Fruit fly (Drosophila melanogaster) whole organism, prepupa: ENCODE data around the gene Mkp3.

ENCODE experiments used
- Blimp-1 ChIP-seq: fragments of 200-800 bp; sonication (Bioruptor generic); optimal IDR thresholded peaks from 3 replicates; lab custom pipeline; 2017; ENCODE audit warnings: missing biosample characterization, missing genetic modification characterization, mild to moderate bottlenecking, moderate library complexity, missing genetic modification reagents
- CG10631 ChIP-seq: fragments of 200-800 bp; sonication (Bioruptor generic); optimal IDR thresholded peaks from 2 replicates; lab custom pipeline; 2016; ENCODE audit warnings: missing biosample characterization, missing genetic modification characterization
- CG11762 ChIP-seq: fragments of 200-800 bp; sonication (Bioruptor generic); optimal IDR thresholded peaks from 3 replicates; lab custom pipeline; 2016; ENCODE audit warnings: missing biosample characterization, missing genetic modification characterization; ENCODE audit not compliant: insufficient read depth
- CG11902 ChIP-seq: fragments of 200-800 bp; sonication (Bioruptor generic); optimal IDR thresholded peaks from 3 replicates; lab custom pipeline; 2016; ENCODE audit warnings: missing biosample characterization, missing genetic modification characterization
- CG1621 ChIP-seq: fragments of 200-800 bp; sonication (Bioruptor generic); optimal IDR thresholded peaks from 3 replicates; lab custom pipeline; 2018; ENCODE audit warnings: missing biosample characterization, mild to moderate bottlenecking, missing genetic modification characterization
- CG16779 ChIP-seq: fragments of 200-800 bp; sonication (Bioruptor generic); optimal IDR thresholded peaks from 3 replicates; lab custom pipeline; 2017; ENCODE audit warnings: missing biosample characterization, mild to moderate bottlenecking, missing genetic modification characterization
- CG31627 ChIP-seq: fragments of 200-800 bp; sonication (Bioruptor generic); optimal IDR thresholded peaks from 3 replicates; lab custom pipeline; 2016; ENCODE audit warnings: missing biosample characterization, missing genetic modification characterization
- CG32006 ChIP-seq: fragments of 200-800 bp; sonication (Bioruptor generic); optimal IDR thresholded peaks from 3 replicates; lab custom pipeline; 2017; ENCODE audit warnings: missing biosample characterization, mild to moderate bottlenecking, missing genetic modification characterization
- CG34406 ChIP-seq: fragments of 200-800 bp; sonication (Bioruptor generic); optimal IDR thresholded peaks from 3 replicates; lab custom pipeline; 2016; ENCODE audit warnings: missing biosample characterization, missing genetic modification characterization
- CG3919 ChIP-seq: fragments of 200-800 bp; sonication (Bioruptor generic); optimal IDR thresholded peaks from 3 replicates; lab custom pipeline; 2016; ENCODE audit warnings: missing biosample characterization, missing genetic modification characterization
- CG6163 ChIP-seq: fragments of 200-800 bp; sonication (Bioruptor generic); IDR thresholded peaks from 3 replicates; pipeline ENCODE4 v1.3.6; 2022; ENCODE audit warnings: missing biosample characterization, missing genetic modification characterization
- CG6276 ChIP-seq: fragments of 200-800 bp; sonication (Bioruptor generic); optimal IDR thresholded peaks from 2 replicates; lab custom pipeline; 2017; ENCODE audit warnings: missing biosample characterization, mild to moderate bottlenecking, missing genetic modification characterization
- CG6792 ChIP-seq: fragments of 200-800 bp; sonication (Bioruptor generic); optimal IDR thresholded peaks from 3 replicates; lab custom pipeline; 2016; ENCODE audit warnings: missing biosample characterization, missing genetic modification characterization
- CG6808 ChIP-seq: fragments of 200-800 bp; sonication (Bioruptor generic); optimal IDR thresholded peaks from 3 replicates; lab custom pipeline; 2017; ENCODE audit warnings: missing biosample characterization, missing genetic modification characterization, mild to moderate bottlenecking, moderate library complexity, missing genetic modification reagents
- CG6854 ChIP-seq: fragments of 200-800 bp; sonication (Bioruptor generic); optimal IDR thresholded peaks from 2 replicates; lab custom pipeline; 2017; ENCODE audit warnings: missing biosample characterization, mild to moderate bottlenecking, missing genetic modification characterization
- CG8119 ChIP-seq: fragments of 200-800 bp; sonication (Bioruptor generic); IDR thresholded peaks from 3 replicates; pipeline ENCODE4 v1.3.6; 2022; ENCODE audit warnings: missing biosample characterization, missing genetic modification characterization
- CG8319 ChIP-seq: fragments of 200-800 bp; sonication (Bioruptor generic); optimal IDR thresholded peaks from 3 replicates; lab custom pipeline; 2016; ENCODE audit warnings: missing biosample characterization, missing genetic modification characterization
- CG8632 ChIP-seq: fragments of 200-800 bp; sonication (Bioruptor generic); optimal IDR thresholded peaks from 3 replicates; lab custom pipeline; 2016; ENCODE audit warnings: missing biosample characterization, missing genetic modification characterization
- CG9139 ChIP-seq: fragments of 200-800 bp; sonication (Bioruptor generic); optimal IDR thresholded peaks from 3 replicates; lab custom pipeline; 2017; ENCODE audit warnings: missing biosample characterization, mild to moderate bottlenecking, missing genetic modification characterization
- Eip78C ChIP-seq: fragments of 200-800 bp; sonication (Bioruptor generic); peaks from one replicate; lab custom pipeline; 2016; ENCODE audit warnings: missing biosample characterization, missing genetic modification characterization
- Ets21C ChIP-seq: fragments of 200-800 bp; sonication (Bioruptor generic); optimal IDR thresholded peaks from 3 replicates; lab custom pipeline; 2016; ENCODE audit warnings: missing biosample characterization, missing genetic modification characterization
- Gug ChIP-seq: fragments of 200-800 bp; sonication (Bioruptor generic); IDR thresholded peaks from 2 replicates; pipeline ENCODE4 v1.3.6; 2022; ENCODE audit warnings: missing biosample characterization, missing genetic modification characterization
- Lpt ChIP-seq: fragments of 200-800 bp; sonication (Bioruptor generic); optimal IDR thresholded peaks from 3 replicates; lab custom pipeline; 2016; ENCODE audit warnings: missing biosample characterization, missing genetic modification characterization
- Smox ChIP-seq: fragments of 200-800 bp; sonication (Bioruptor generic); optimal IDR thresholded peaks from 3 replicates; lab custom pipeline; 2016; ENCODE audit warnings: missing biosample characterization, missing genetic modification characterization
- Sox14 ChIP-seq: fragments of 200-800 bp; sonication (Bioruptor generic); optimal IDR thresholded peaks from 3 replicates; lab custom pipeline; 2016; ENCODE audit warnings: missing biosample characterization, missing genetic modification characterization
- Sox15 ChIP-seq: fragments of 200-800 bp; sonication (Bioruptor generic); optimal IDR thresholded peaks from 3 replicates; lab custom pipeline; 2016; ENCODE audit warnings: missing biosample characterization, missing genetic modification characterization
- acj6 ChIP-seq: fragments of 200-800 bp; sonication (Bioruptor generic); optimal IDR thresholded peaks from 3 replicates; lab custom pipeline; 2016; ENCODE audit warnings: missing biosample characterization, missing genetic modification characterization
- dac ChIP-seq: fragments of 200-800 bp; sonication (Bioruptor generic); optimal IDR thresholded peaks from 2 replicates; lab custom pipeline; 2017; ENCODE audit warnings: missing biosample characterization, mild to moderate bottlenecking, missing genetic modification characterization
- eg ChIP-seq: fragments of 200-800 bp; sonication (Bioruptor generic); IDR thresholded peaks from 3 replicates; pipeline ENCODE4 v1.3.6; 2022; ENCODE audit warnings: missing biosample characterization, missing genetic modification characterization
- esn ChIP-seq: fragments of 200-800 bp; sonication (Bioruptor generic); optimal IDR thresholded peaks from 2 replicates; lab custom pipeline; 2016; ENCODE audit warnings: missing biosample characterization, mild to moderate bottlenecking, missing genetic modification characterization, moderate library complexity
- fd59A ChIP-seq: fragments of 200-800 bp; sonication (Bioruptor generic); optimal IDR thresholded peaks from 2 replicates; lab custom pipeline; 2017; ENCODE audit warnings: missing biosample characterization, mild to moderate bottlenecking, missing genetic modification characterization, missing genetic modification reagents
- fd85E ChIP-seq: fragments of 200-800 bp; sonication (Bioruptor generic); optimal IDR thresholded peaks from 3 replicates; lab custom pipeline; 2016; ENCODE audit warnings: missing biosample characterization, missing genetic modification characterization
- fkh ChIP-seq: fragments of 200-800 bp; sonication (Bioruptor generic); optimal IDR thresholded peaks from 3 replicates; lab custom pipeline; 2017; ENCODE audit warnings: missing biosample characterization, mild to moderate bottlenecking, missing genetic modification characterization, moderate library complexity
- lz ChIP-seq: fragments of 200-800 bp; sonication (Bioruptor generic); optimal IDR thresholded peaks from 3 replicates; lab custom pipeline; 2016; ENCODE audit warnings: missing biosample characterization, missing genetic modification characterization
- pdm3 ChIP-seq: fragments of 200-800 bp; sonication (Bioruptor generic); optimal IDR thresholded peaks from 3 replicates; lab custom pipeline; 2016; ENCODE audit warnings: missing biosample characterization, missing genetic modification characterization
- salr ChIP-seq, 2 experiments: fragments of 200-800 bp; sonication (Bioruptor generic); optimal IDR thresholded peaks; 3 replicates each; lab custom pipeline; 2016 to 2018; ENCODE audit warnings: missing biosample characterization in 2 of 2, missing genetic modification characterization in 2 of 2, mild to moderate bottlenecking in 1 of 2
- ss ChIP-seq, 2 experiments: fragments of 200-800 bp; sonication (Bioruptor generic); optimal IDR thresholded peaks; 2 replicates in 1 of 2; 3 replicates in 1 of 2; lab custom pipeline; 2017 to 2018; ENCODE audit warnings: mild to moderate bottlenecking in 2 of 2, missing biosample characterization in 2 of 2, missing genetic modification characterization in 2 of 2, moderate library complexity in 1 of 2
- svp ChIP-seq: fragments of 200-800 bp; sonication (Bioruptor generic); peaks from one replicate; lab custom pipeline; 2016; ENCODE audit warnings: missing biosample characterization, missing genetic modification characterization
- topi ChIP-seq: fragments of 200-800 bp; sonication (Bioruptor generic); optimal IDR thresholded peaks from 3 replicates; lab custom pipeline; 2016; ENCODE audit warnings: missing biosample characterization, missing genetic modification characterization
- vri ChIP-seq: fragments of 200-800 bp; sonication (Bioruptor generic); optimal IDR thresholded peaks from 3 replicates; lab custom pipeline; 2016; ENCODE audit warnings: missing biosample characterization, mild to moderate bottlenecking, missing genetic modification characterization

Mkp3 gene

dm6 chr3L:19086364-19087200, at the start of gene Mkp3 (continued):
- TF ChIP-seq fd59A, result peak; percentile 83
- peak; percentile 58 for TF ChIP-seq topi (GFP tag; lab: Kevin White, UChicago)
- peak; percentile 30 for TF ChIP-seq fd85E (GFP tag; lab: Kevin White, UChicago)
- peak; percentile 61 for TF ChIP-seq Sox15 (GFP tag; lab: Kevin White, UChicago)
- peak; percentile 75 for TF ChIP-seq pdm3 (GFP tag; lab: Kevin White, UChicago)
- peak; percentile 81 for TF ChIP-seq CG11762 (GFP tag; lab: Kevin White, UChicago)
- peak; percentile 87 to 88 for TF ChIP-seq ss (GFP tag; optimal IDR thresholded peaks at IDR 0.05; lab: Kevin White, UChicago)
- TF ChIP-seq CG6854 (GFP tag; lab: Kevin White, UChicago), result peak; percentile 74
- TF ChIP-seq CG3919 (GFP tag; lab: Kevin White, UChicago), result peak; percentile 85
- TF ChIP-seq Eip78C, result peak; percentile 95

- no peak for TF ChIP-seq CG10631 (GFP tag; lab: Kevin White, UChicago)
- no peak for TF ChIP-seq ss (GFP tag; optimal IDR thresholded peaks at IDR 0.05; lab: Kevin White, UChicago)
- no peak for TF ChIP-seq lz (GFP tag; lab: Kevin White, UChicago)
- no peak for TF ChIP-seq CG8632 (GFP tag; lab: Kevin White, UChicago)
- TF ChIP-seq CG6163 (GFP tag; lab: Robert Waterston, UW), result no peak
- no peak for TF ChIP-seq CG32006 (GFP tag; lab: Kevin White, UChicago)
- TF ChIP-seq Lpt, result no peak
Measured at dm6 chr3L:19132586-19132985, 46.4 kb upstream of the Mkp3 start.

DNA sequence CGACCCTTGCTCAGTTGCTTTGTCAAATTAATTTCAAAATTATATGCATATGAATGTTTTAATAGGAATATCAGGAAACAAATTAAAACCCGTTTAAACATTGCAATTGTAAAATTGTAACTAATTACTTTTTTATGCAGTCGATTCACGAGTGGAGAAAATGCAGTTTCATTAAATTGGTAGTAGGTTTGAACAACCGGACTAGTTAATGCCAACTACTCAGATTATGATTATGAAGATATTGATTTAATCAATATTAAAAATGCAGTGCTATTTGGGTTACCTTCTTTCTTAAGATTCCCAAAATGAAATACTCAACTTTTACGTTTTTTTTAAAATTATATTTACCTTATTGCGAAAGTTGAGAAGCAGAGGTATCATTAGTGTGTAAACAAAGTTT, 43.3 kb upstream of the Mkp3 start, which contains the start of gene Spn75F:
Gene Spn75F (minus strand): TSS at position 101 of the 400 bp plus-strand sequence.
- TF ChIP-seq CG6808 (GFP tag; lab: Kevin White, UChicago) (no peak), svp (peak; percentile 38), CG6792 (GFP tag; lab: Kevin White, UChicago) (no peak)

- peak; percentile 66 for TF ChIP-seq Eip78C
- TF ChIP-seq esn (GFP tag; lab: Kevin White, UChicago), result no peak
Measured at dm6 chr3L:19100188-19100587, 14.0 kb upstream of the Mkp3 start, which contains the start of gene Gem2. Gem2 (minus strand) TSS chr3L:19100363.

- TF ChIP-seq CG34406 (GFP tag; lab: Kevin White, UChicago) (peak; percentile 74), CG6854 (GFP tag; lab: Kevin White, UChicago) (no peak), Lpt (peak; percentile 65), CG11762 (GFP tag; lab: Kevin White, UChicago) (peak; percentile 35), CG6276 (GFP tag; lab: Kevin White, UChicago) (no peak), Blimp-1 (GFP tag; lab: Kevin White, UChicago) (peak; percentile 34), ss (GFP tag; optimal IDR thresholded peaks at IDR 0.05; lab: Kevin White, UChicago) (no peak), vri (GFP tag; lab: Kevin White, UChicago) (no peak), CG6808 (GFP tag; lab: Kevin White, UChicago) (peak; percentile 60), CG8119 (GFP tag; lab: Robert Waterston, UW) (peak; percentile 90), Sox15 (GFP tag; lab: Kevin White, UChicago) (peak; percentile 77), CG6163 (GFP tag; lab: Robert Waterston, UW) (peak; percentile 83), Eip78C (peak; percentile 93), Sox14 (GFP tag; lab: Kevin White, UChicago) (peak; percentile 92), dac (GFP tag; lab: Kevin White, UChicago) (no peak), fd85E (GFP tag; lab: Kevin White, UChicago) (no peak), fkh (GFP tag; lab: Kevin White, UChicago) (peak; percentile 60), Gug (peak; percentile 83), CG16779 (tag; lab: Kevin White, UChicago) (peak; percentile 62), acj6 (peak; percentile 87), CG1621 (no peak), CG31627 (GFP tag; lab: Kevin White, UChicago) (peak; percentile 76), Smox (GFP tag; lab: Kevin White, UChicago) (peak; percentile 62), CG9139 (GFP tag; lab: Kevin White, UChicago) (no peak), CG11902 (GFP tag; lab: Kevin White, UChicago) (peak; percentile 52), CG8319 (peak; percentile 67), Ets21C (GFP tag; lab: Kevin White, UChicago) (peak; percentile 59), esn (GFP tag; lab: Kevin White, UChicago) (peak; percentile 80), eg (GFP tag; lab: Robert Waterston, UW) (peak; percentile 86), salr (GFP tag; optimal IDR thresholded peaks at IDR 0.05; lab: Kevin White, UChicago) (peak in 1 of 2 experiments; percentile 76)
Measured at dm6 chr3L:19097665-19098082, 11.4 kb upstream of the Mkp3 start, which contains the start of the genes Naxd and CG14079. Naxd (minus strand) TSS chr3L:19097709. CG14079 (plus strand) TSS chr3L:19097999.
